Worm (Caenorhabditis elegans) whole organism, L1 larva: ENCODE data around the gene ttr-22.
A peak's percentile ranks its signal among the peaks of the same experiment; 100 is the strongest.

Experiments used
- C16A3.4 ChIP-seq: fragments of 150-350 bp; optimal IDR thresholded peaks from 2 replicates; lab custom pipeline; 2014; ENCODE audit warnings: missing biosample characterization, missing genetic modification characterization
- F16B12.6 ChIP-seq: fragments of 150-350 bp; optimal IDR thresholded peaks from 2 replicates; lab custom pipeline; 2014; ENCODE audit warnings: missing biosample characterization, missing genetic modification characterization
- alr-1 ChIP-seq: fragments of 200-800 bp; sonication (Bioruptor generic); optimal IDR thresholded peaks from 2 replicates; lab custom pipeline; 2018; ENCODE audit warnings: borderline replicate concordance, mild to moderate bottlenecking, missing genetic modification characterization, missing compliant biosample characterization
- blmp-1 ChIP-seq: fragments of 150-350 bp; optimal IDR thresholded peaks from 2 replicates; lab custom pipeline; 2014; ENCODE audit warnings: missing biosample characterization, missing genetic modification characterization
- ceh-63 ChIP-seq: fragments of 200-800 bp; sonication (Bioruptor generic); optimal IDR thresholded peaks from 2 replicates; lab custom pipeline; 2018; ENCODE audit warnings: mild to moderate bottlenecking, missing genetic modification characterization, missing compliant biosample characterization
- ceh-8 ChIP-seq: fragments of 200-800 bp; sonication (Bioruptor generic); optimal IDR thresholded peaks from 2 replicates; lab custom pipeline; 2018; ENCODE audit warnings: mild to moderate bottlenecking, missing genetic modification characterization, moderate library complexity, missing compliant biosample characterization
- ceh-82 ChIP-seq, 3 experiments: fragments of 150-350 bp in 1 of 3; sonication (generic microtip) in 2 of 3; optimal IDR thresholded peaks; 2 replicates each; lab custom pipeline; 2014 to 2017; ENCODE audit warnings: missing biosample characterization in 3 of 3, missing genetic modification characterization in 3 of 3
- ceh-88 ChIP-seq: fragments of 200-800 bp; sonication (Bioruptor generic); IDR thresholded peaks from 2 replicates; pipeline ENCODE4 v1.3.6; 2022; ENCODE audit warnings: missing genetic modification characterization, missing compliant biosample characterization
- ceh-90 ChIP-seq: sonication (generic microtip); optimal IDR thresholded peaks from 2 replicates; lab custom pipeline; 2016; ENCODE audit warnings: missing genetic modification characterization, missing compliant biosample characterization
- dpl-1 ChIP-seq, 3 experiments: fragments of 150-350 bp in 2 of 3; sonication (generic microtip) in 1 of 3; optimal IDR thresholded peaks; 2 replicates each; lab custom pipeline; 2014 to 2017; ENCODE audit warnings: missing biosample characterization in 3 of 3, missing genetic modification characterization in 3 of 3, missing genetic modification reagents in 3 of 3
- dsc-1 ChIP-seq: sonication (generic microtip); optimal IDR thresholded peaks from 2 replicates; lab custom pipeline; 2016; ENCODE audit warnings: mild to moderate bottlenecking, missing genetic modification characterization, missing compliant biosample characterization
- efl-1 ChIP-seq, 4 experiments: fragments of 150-350 bp; optimal IDR thresholded peaks in 3 of 4; peaks in 1 of 4; 1 replicate in 1 of 4; 2 replicates in 3 of 4; lab custom pipeline; 2014; ENCODE audit warnings: missing biosample characterization in 2 of 4, missing genetic modification characterization in 2 of 4, missing genetic modification reagents in 2 of 4
- efl-3 ChIP-seq: fragments of 200-800 bp; sonication (Bioruptor generic); optimal IDR thresholded peaks from 2 replicates; lab custom pipeline; 2018; ENCODE audit warnings: mild to moderate bottlenecking, missing genetic modification characterization, missing compliant biosample characterization
- egl-27 ChIP-seq, 2 experiments: fragments of 150-350 bp in 1 of 2; sonication (generic microtip); optimal IDR thresholded peaks; 3 replicates each; lab custom pipeline; 2017 to 2018; ENCODE audit warnings: missing biosample characterization in 2 of 2, missing genetic modification characterization in 2 of 2, missing genetic modification reagents in 2 of 2
- ets-5 ChIP-seq: fragments of 200-800 bp; sonication (Bioruptor generic); IDR thresholded peaks from 2 replicates; pipeline ENCODE4 v1.3.6; 2022; ENCODE audit warnings: missing genetic modification characterization, missing compliant biosample characterization
- fkh-10 ChIP-seq: sonication (generic microtip); optimal IDR thresholded peaks from 2 replicates; lab custom pipeline; 2017; ENCODE audit warnings: missing biosample characterization, missing genetic modification reagents, missing genetic modification characterization
- grh-1 ChIP-seq: fragments of 200-800 bp; sonication (Bioruptor generic); IDR thresholded peaks from 2 replicates; pipeline ENCODE4 v1.3.6; 2022; ENCODE audit warnings: missing genetic modification reagents, missing genetic modification characterization, missing compliant biosample characterization
- jun-1 ChIP-seq: fragments of 150-350 bp; optimal IDR thresholded peaks from 2 replicates; lab custom pipeline; 2014; ENCODE audit warnings: missing biosample characterization, missing genetic modification reagents, missing genetic modification characterization
- lin-14 ChIP-seq: fragments of 200-800 bp; sonication (Bioruptor generic); optimal IDR thresholded peaks from 2 replicates; lab custom pipeline; 2018; ENCODE audit warnings: mild to moderate bottlenecking, missing genetic modification characterization, moderate library complexity, missing compliant biosample characterization
- lin-15B ChIP-seq: fragments of 150-350 bp; sonication (generic microtip); optimal IDR thresholded peaks from 3 replicates; lab custom pipeline; 2014; ENCODE audit warnings: missing biosample characterization, missing genetic modification characterization
- lin-35 ChIP-seq, 2 experiments: fragments of 150-350 bp; optimal IDR thresholded peaks; 2 replicates each; lab custom pipeline; 2014; ENCODE audit warnings: missing biosample characterization in 2 of 2, missing genetic modification characterization in 2 of 2, missing genetic modification reagents in 2 of 2
- lin-39 ChIP-seq: fragments of 150-350 bp; optimal IDR thresholded peaks from 2 replicates; lab custom pipeline; 2014; ENCODE audit warnings: missing biosample characterization, missing genetic modification reagents, missing genetic modification characterization
- lsy-2 ChIP-seq, 2 experiments: fragments of 150-350 bp; optimal IDR thresholded peaks; 2 replicates each; lab custom pipeline; 2014; ENCODE audit warnings: missing biosample characterization in 2 of 2, missing genetic modification characterization in 2 of 2
- mab-9 ChIP-seq: fragments of 200-800 bp; sonication (Bioruptor generic); IDR thresholded peaks from 2 replicates; pipeline ENCODE4 v1.3.6; 2022; ENCODE audit warnings: missing genetic modification reagents, missing genetic modification characterization, missing compliant biosample characterization
- mdl-1 ChIP-seq, 2 experiments: fragments of 150-350 bp; optimal IDR thresholded peaks; 2 replicates each; lab custom pipeline; 2014 to 2017; ENCODE audit warnings: missing biosample characterization in 2 of 2, missing genetic modification characterization in 2 of 2, inconsistent platforms in 1 of 2
- mep-1 ChIP-seq: fragments of 150-350 bp; optimal IDR thresholded peaks from 2 replicates; lab custom pipeline; 2014; ENCODE audit warnings: missing biosample characterization, missing genetic modification characterization
- nhr-20 ChIP-seq: sonication (generic microtip); optimal IDR thresholded peaks from 2 replicates; lab custom pipeline; 2016; ENCODE audit warnings: mild to moderate bottlenecking, missing genetic modification characterization, missing compliant biosample characterization
- nhr-237 ChIP-seq: fragments of 150-350 bp; optimal IDR thresholded peaks from 2 replicates; lab custom pipeline; 2014; ENCODE audit warnings: missing biosample characterization, missing genetic modification characterization
- nhr-28 ChIP-seq: fragments of 150-350 bp; optimal IDR thresholded peaks from 2 replicates; lab custom pipeline; 2014; ENCODE audit warnings: missing biosample characterization, missing genetic modification characterization
- nhr-47 ChIP-seq: sonication (generic microtip); optimal IDR thresholded peaks from 2 replicates; lab custom pipeline; 2016; ENCODE audit warnings: mild to moderate bottlenecking, missing genetic modification characterization, moderate library complexity, missing compliant biosample characterization
- nhr-71 ChIP-seq: sonication (generic microtip); optimal IDR thresholded peaks from 2 replicates; lab custom pipeline; 2016; ENCODE audit warnings: mild to moderate bottlenecking, missing genetic modification characterization, moderate library complexity, missing compliant biosample characterization
- nhr-76 ChIP-seq: sonication (generic microtip); optimal IDR thresholded peaks from 2 replicates; lab custom pipeline; 2017; ENCODE audit warnings: missing biosample characterization, missing genetic modification characterization
- nhr-84 ChIP-seq: sonication (generic microtip); optimal IDR thresholded peaks from 2 replicates; lab custom pipeline; 2017; ENCODE audit warnings: missing biosample characterization, missing genetic modification characterization
- nhr-85 ChIP-seq: sonication (generic microtip); peaks from one replicate; lab custom pipeline; 2016; ENCODE audit warnings: missing genetic modification characterization, inconsistent platforms, missing compliant biosample characterization
- nhr-90 ChIP-seq: sonication (generic microtip); optimal IDR thresholded peaks from 2 replicates; lab custom pipeline; 2016; ENCODE audit warnings: mild to moderate bottlenecking, missing genetic modification characterization, missing compliant biosample characterization; ENCODE audit not compliant: poor library complexity
- rnt-1 ChIP-seq: sonication (generic microtip); optimal IDR thresholded peaks from 2 replicates; lab custom pipeline; 2016; ENCODE audit warnings: mild to moderate bottlenecking, missing genetic modification characterization, moderate library complexity, missing compliant biosample characterization
- snu-23 ChIP-seq: sonication (generic microtip); optimal IDR thresholded peaks from 2 replicates; lab custom pipeline; 2016; ENCODE audit warnings: missing genetic modification characterization, missing compliant biosample characterization
- sup-37 ChIP-seq: fragments of 200-800 bp; sonication (Bioruptor generic); optimal IDR thresholded peaks from 2 replicates; lab custom pipeline; 2018; ENCODE audit warnings: mild to moderate bottlenecking, missing genetic modification characterization, missing compliant biosample characterization
- unc-130 ChIP-seq: fragments of 150-350 bp; optimal IDR thresholded peaks from 2 replicates; lab custom pipeline; 2017; ENCODE audit warnings: missing biosample characterization, missing genetic modification characterization, inconsistent platforms
- unc-30 ChIP-seq: sonication (generic microtip); optimal IDR thresholded peaks from 2 replicates; lab custom pipeline; 2017; ENCODE audit warnings: missing biosample characterization, missing genetic modification characterization
- unc-86 ChIP-seq: sonication (generic microtip); optimal IDR thresholded peaks from 2 replicates; lab custom pipeline; 2016; ENCODE audit warnings: missing genetic modification characterization, missing compliant biosample characterization
- unc-98 ChIP-seq: fragments of 200-800 bp; sonication (Bioruptor generic); IDR thresholded peaks from 2 replicates; pipeline ENCODE4 v1.3.6; 2022; ENCODE audit warnings: missing genetic modification characterization, missing compliant biosample characterization
- vab-15 ChIP-seq: sonication (generic microtip); optimal IDR thresholded peaks from 2 replicates; lab custom pipeline; 2017; ENCODE audit warnings: missing genotype, mild to moderate bottlenecking, missing genetic modification characterization, missing compliant biosample characterization
- ztf-11 ChIP-seq, 2 experiments: sonication (generic microtip); optimal IDR thresholded peaks; 2 replicates each; lab custom pipeline; 2016 to 2017; ENCODE audit warnings: missing genetic modification characterization in 2 of 2, missing biosample characterization in 1 of 2, missing compliant biosample characterization in 1 of 2
- ztf-4 ChIP-seq: fragments of 150-350 bp; optimal IDR thresholded peaks from 2 replicates; lab custom pipeline; 2014; ENCODE audit warnings: missing biosample characterization, missing genetic modification characterization

ttr-22 gene

ce11 chrV:12276946-12277345 lies 35.7 kb downstream of the ttr-22 start, which contains the start of gene bnc-1:
Gene bnc-1 (minus strand): TSS chrV:12277046.
- TF ChIP-seq mdl-1 (tag; optimal IDR thresholded peaks at IDR 0.05; lab: Kevin White, UChicago) (no peak), fkh-10 (GFP tag; lab: Kevin White, UChicago) (no peak), lin-15B (no peak), nhr-76 (no peak), lin-35 (GFP tag; optimal IDR thresholded peaks at IDR 0.05; lab: Kevin White, UChicago) (no peak), ztf-4 (tag; lab: Kevin White, UChicago) (no peak), mab-9 (GFP tag; lab: Robert Waterston, UW) (no peak), lin-39 (tag; lab: Kevin White, UChicago) (no peak), nhr-28 (tag; lab: Kevin White, UChicago) (no peak)

ce11 chrV:12281508-12281907 lies 40.3 kb downstream of the ttr-22 start:
- TF ChIP-seq C16A3.4 (no peak), ceh-90 (tag; lab: Kevin White, UChicago) (no peak), rnt-1 (tag; lab: Kevin White, UChicago) (no peak), ceh-63 (no peak), lsy-2 (tag; optimal IDR thresholded peaks at IDR 0.05; lab: Kevin White, UChicago) (no peak), mdl-1 (tag; optimal IDR thresholded peaks at IDR 0.05; lab: Kevin White, UChicago) (no peak), unc-30 (tag; lab: Kevin White, UChicago) (no peak), ceh-88 (no peak), nhr-237 (tag; lab: Kevin White, UChicago) (no peak), nhr-90 (no peak), mep-1 (no peak), sup-37 (GFP tag; lab: Kevin White, UChicago) (no peak), F16B12.6 (no peak), unc-86 (tag; lab: Kevin White, UChicago) (no peak), dsc-1 (no peak), nhr-85 (no peak), nhr-20 (no peak), nhr-76 (no peak), unc-98 (GFP tag; lab: Robert Waterston, UW) (no peak), dpl-1 (GFP tag; optimal IDR thresholded peaks at IDR 0.05; lab: Kevin White, UChicago) (no peak)

- TF ChIP-seq C16A3.4 (no peak), vab-15 (tag; lab: Kevin White, UChicago) (no peak), lin-14 (GFP tag; lab: Kevin White, UChicago) (no peak), sup-37 (GFP tag; lab: Kevin White, UChicago) (no peak), ceh-8 (GFP tag; lab: Kevin White, UChicago) (no peak)
Observed at ce11 chrV:12283187-12283586, 42.0 kb downstream of the ttr-22 start, which contains the start of gene F55C5.10. Gene F55C5.10 (plus strand): TSS chrV:12283487.

ce11 chrV:12287667-12288066 lies 46.4 kb downstream of the ttr-22 start:
- TF ChIP-seq ceh-82 (tag; optimal IDR thresholded peaks at IDR 0.05; lab: Kevin White, UChicago) (peak in 1 of 3 experiments; percentile 13), lin-14 (GFP tag; lab: Kevin White, UChicago) (peak; percentile 67), nhr-47 (no peak), lsy-2 (tag; optimal IDR thresholded peaks at IDR 0.05; lab: Kevin White, UChicago) (peak in 1 of 2 experiments; percentile 34), efl-1 (optimal IDR thresholded peaks at IDR 0.05; lab: Kevin White, UChicago) (no peak), efl-1 (GFP tag; optimal IDR thresholded peaks at IDR 0.05 in 1 of 2; lab: Kevin White, UChicago) (peak in 1 of 2 experiments; percentile 22), jun-1 (no peak), lin-35 (GFP tag; optimal IDR thresholded peaks at IDR 0.05; lab: Kevin White, UChicago) (peak in 1 of 2 experiments; percentile 2)

ce11 chrV:12288577-12288976 lies 47.4 kb downstream of the ttr-22 start, which contains the start of gene rskd-1:
Gene rskd-1 (minus strand): TSS chrV:12288615.
- peak; percentile 36 for TF ChIP-seq blmp-1 (tag; lab: Kevin White, UChicago)
- TF ChIP-seq mep-1, result peak; percentile 47
- peak in 1 of 2 experiments; percentile 31 for TF ChIP-seq efl-1 (optimal IDR thresholded peaks at IDR 0.05; lab: Kevin White, UChicago)
- peak; percentile 24 to 76 for TF ChIP-seq efl-1 (GFP tag; optimal IDR thresholded peaks at IDR 0.05 in 1 of 2; lab: Kevin White, UChicago)
- TF ChIP-seq egl-27 (tag; optimal IDR thresholded peaks at IDR 0.05; lab: Kevin White, UChicago), result no peak
- no peak for TF ChIP-seq mab-9 (GFP tag; lab: Robert Waterston, UW)
- TF ChIP-seq ets-5 (GFP tag; lab: Robert Waterston, UW), result no peak
- no peak for TF ChIP-seq grh-1 (GFP tag; lab: Robert Waterston, UW)
- TF ChIP-seq alr-1 (tag; lab: Kevin White, UChicago), result no peak
- TF ChIP-seq ztf-11 (tag; optimal IDR thresholded peaks at IDR 0.05; lab: Kevin White, UChicago), result no peak
- TF ChIP-seq efl-3 (GFP tag; lab: Kevin White, UChicago), result no peak
- TF ChIP-seq C16A3.4, result peak; percentile 39
- no peak for TF ChIP-seq unc-130 (tag; lab: Kevin White, UChicago)
- TF ChIP-seq nhr-84 (tag; lab: Kevin White, UChicago), result no peak
- peak; percentile 6 for TF ChIP-seq nhr-71
- TF ChIP-seq lin-35 (GFP tag; optimal IDR thresholded peaks at IDR 0.05; lab: Kevin White, UChicago), result peak in 1 of 2 experiments; percentile 14
- TF ChIP-seq snu-23, result peak; percentile 29
